Worm (Caenorhabditis elegans) whole organism, L4 larva: ENCODE results near the gene B0244.4.

Source experiments
- D1046.2 ChIP-seq: fragments of 200-800 bp; sonication (Bioruptor generic); IDR thresholded peaks from 2 replicates; pipeline ENCODE4 v1.3.6; 2022; ENCODE audit warnings: missing genetic modification characterization, missing compliant biosample characterization
- F10B5.3 ChIP-seq: sonication (generic microtip); optimal IDR thresholded peaks from 2 replicates; lab custom pipeline; 2016; ENCODE audit warnings: mild to moderate bottlenecking, missing genetic modification characterization, missing compliant biosample characterization
- F26F4.8 ChIP-seq: fragments of 200-800 bp; sonication (Bioruptor generic); conservative IDR thresholded peaks from 2 replicates; pipeline ENCODE4 v1.3.6; 2022; ENCODE audit warnings: missing genetic modification characterization, missing compliant biosample characterization
- F37D6.2 ChIP-seq: sonication (generic microtip); optimal IDR thresholded peaks from 2 replicates; lab custom pipeline; 2016; ENCODE audit warnings: mild to moderate bottlenecking, missing genetic modification characterization, missing compliant biosample characterization
- F44E2.7 ChIP-seq: fragments of 200-800 bp; sonication (Bioruptor generic); IDR thresholded peaks from 2 replicates; pipeline ENCODE4 v2.1.2; 2022; ENCODE audit warnings: missing genetic modification characterization, missing compliant biosample characterization
- F49E8.2 ChIP-seq: sonication (generic microtip); optimal IDR thresholded peaks from 2 replicates; lab custom pipeline; 2016; ENCODE audit warnings: missing compliant biosample characterization, mild to moderate bottlenecking, missing genetic modification characterization, borderline replicate concordance
- R02D3.7 ChIP-seq: fragments of 150-350 bp; sonication (generic microtip); optimal IDR thresholded peaks from 3 replicates; lab custom pipeline; 2014; ENCODE audit warnings: missing biosample characterization, missing genetic modification characterization
- T26A8.4 ChIP-seq: fragments of 200-800 bp; sonication (Bioruptor generic); IDR thresholded peaks from 2 replicates; pipeline ENCODE4 v1.3.6; 2022; ENCODE audit warnings: missing genetic modification characterization, missing compliant biosample characterization
- Y48G9A.11 ChIP-seq: fragments of 200-800 bp; sonication (Bioruptor generic); IDR thresholded peaks from 2 replicates; pipeline ENCODE4 v1.3.6; 2022; ENCODE audit warnings: missing genetic modification reagents, missing genetic modification characterization, missing compliant biosample characterization
- Y75B8A.6 ChIP-seq: fragments of 200-800 bp; sonication (Bioruptor generic); IDR thresholded peaks from 2 replicates; pipeline ENCODE4 v1.3.6; 2022; ENCODE audit warnings: missing genetic modification reagents, missing genetic modification characterization, missing compliant biosample characterization
- ZK546.5 ChIP-seq, 2 experiments: sonication (generic microtip); optimal IDR thresholded peaks; 2 replicates each; lab custom pipeline; 2017; ENCODE audit warnings: missing biosample characterization in 2 of 2, missing genetic modification characterization in 2 of 2
- aha-1 ChIP-seq: fragments of 150-350 bp; peaks from one replicate; lab custom pipeline; 2014; ENCODE audit warnings: missing biosample characterization, missing genetic modification characterization
- ceh-32 ChIP-seq: sonication (generic microtip); optimal IDR thresholded peaks from 2 replicates; lab custom pipeline; 2016; ENCODE audit warnings: mild to moderate bottlenecking, missing genetic modification characterization, missing compliant biosample characterization; ENCODE audit not compliant: poor library complexity
- ceh-44 ChIP-seq: fragments of 200-800 bp; sonication (Bioruptor generic); IDR thresholded peaks from 2 replicates; pipeline ENCODE4 v1.3.6; 2022; ENCODE audit warnings: missing genetic modification reagents, missing genetic modification characterization, missing compliant biosample characterization
- ceh-82 ChIP-seq: sonication (generic microtip); optimal IDR thresholded peaks from 2 replicates; lab custom pipeline; 2017; ENCODE audit warnings: missing biosample characterization, missing genetic modification characterization
- daf-12 ChIP-seq: fragments of 150-350 bp; optimal IDR thresholded peaks from 2 replicates; lab custom pipeline; 2014; ENCODE audit warnings: missing biosample characterization, missing genetic modification reagents, missing genetic modification characterization
- dmd-8 ChIP-seq: fragments of 200-800 bp; sonication (Bioruptor generic); IDR thresholded peaks from 2 replicates; pipeline ENCODE4 v1.3.6; 2022; ENCODE audit warnings: missing genetic modification characterization, missing compliant biosample characterization
- dmd-9 ChIP-seq: fragments of 200-800 bp; sonication (Bioruptor generic); IDR thresholded peaks from 2 replicates; pipeline ENCODE4 v1.3.6; 2022; ENCODE audit warnings: missing genetic modification reagents, missing genetic modification characterization, missing compliant biosample characterization
- egl-27 ChIP-seq: sonication (generic microtip); optimal IDR thresholded peaks from 3 replicates; lab custom pipeline; 2017; ENCODE audit warnings: missing biosample characterization, missing genetic modification reagents, missing genetic modification characterization
- hmg-1.1 ChIP-seq: fragments of 200-800 bp; sonication (Bioruptor generic); IDR thresholded peaks from 2 replicates; pipeline ENCODE4 v1.3.6; 2022; ENCODE audit warnings: missing genetic modification reagents, missing genetic modification characterization, missing compliant biosample characterization
- lim-7 ChIP-seq: fragments of 200-800 bp; sonication (Bioruptor generic); IDR thresholded peaks from 2 replicates; pipeline ENCODE4 v1.3.6; 2022; ENCODE audit warnings: missing genetic modification characterization, missing compliant biosample characterization
- lin-1 ChIP-seq: fragments of 200-800 bp; sonication (Bioruptor generic); IDR thresholded peaks from 2 replicates; pipeline ENCODE4 v1.3.6; 2022; ENCODE audit warnings: missing genetic modification reagents, missing genetic modification characterization, missing compliant biosample characterization
- lin-15B ChIP-seq: fragments of 150-350 bp; sonication (generic microtip); optimal IDR thresholded peaks from 3 replicates; lab custom pipeline; 2014; ENCODE audit warnings: missing biosample characterization, missing genetic modification characterization
- lin-39 ChIP-seq: fragments of 150-350 bp; optimal IDR thresholded peaks from 2 replicates; lab custom pipeline; 2014; ENCODE audit warnings: missing biosample characterization, missing genetic modification reagents, missing genetic modification characterization
- mdt-29 ChIP-seq: fragments of 200-800 bp; sonication (Bioruptor generic); IDR thresholded peaks from 2 replicates; pipeline ENCODE4 v1.3.6; 2022; ENCODE audit warnings: missing genetic modification reagents, missing genetic modification characterization, missing compliant biosample characterization
- nhr-11 ChIP-seq: fragments of 150-350 bp; optimal IDR thresholded peaks from 2 replicates; lab custom pipeline; 2014; ENCODE audit warnings: missing biosample characterization, missing genetic modification characterization
- nhr-28 ChIP-seq: fragments of 150-350 bp; optimal IDR thresholded peaks from 2 replicates; lab custom pipeline; 2014; ENCODE audit warnings: missing biosample characterization, missing genetic modification characterization
- nhr-41 ChIP-seq: fragments of 200-800 bp; sonication (Bioruptor generic); IDR thresholded peaks from 2 replicates; pipeline ENCODE4 v1.3.6; 2022; ENCODE audit warnings: missing genetic modification reagents, missing genetic modification characterization, missing compliant biosample characterization
- nhr-48 ChIP-seq: sonication (generic microtip); optimal IDR thresholded peaks from 2 replicates; lab custom pipeline; 2016; ENCODE audit warnings: mild to moderate bottlenecking, missing genetic modification characterization, missing compliant biosample characterization
- pqm-1 ChIP-seq: sonication (generic microtip); optimal IDR thresholded peaks from 2 replicates; lab custom pipeline; 2017; ENCODE audit warnings: missing biosample characterization, missing genetic modification characterization
- snpc-1.2 ChIP-seq: fragments of 200-800 bp; sonication (Bioruptor generic); IDR thresholded peaks from 2 replicates; pipeline ENCODE4 v1.3.6; 2022; ENCODE audit warnings: missing genetic modification reagents, missing genetic modification characterization, missing compliant biosample characterization
- snpc-4 ChIP-seq: fragments of 150-350 bp; optimal IDR thresholded peaks from 2 replicates; lab custom pipeline; 2014; ENCODE audit warnings: missing biosample characterization, missing genetic modification characterization
- spr-3 ChIP-seq: fragments of 200-800 bp; sonication (Bioruptor generic); optimal IDR thresholded peaks from 2 replicates; lab custom pipeline; 2018; ENCODE audit warnings: mild to moderate bottlenecking, missing genetic modification characterization, missing compliant biosample characterization
- tra-1 ChIP-seq: fragments of 200-800 bp; sonication (Bioruptor generic); IDR thresholded peaks from 2 replicates; pipeline ENCODE4 v1.3.6; 2022; ENCODE audit warnings: missing genetic modification reagents, missing genetic modification characterization, missing compliant biosample characterization
- unc-130 ChIP-seq: sonication (generic microtip); optimal IDR thresholded peaks from 2 replicates; lab custom pipeline; 2016; ENCODE audit warnings: missing genetic modification reagents, missing genetic modification characterization, missing compliant biosample characterization
- unc-39 ChIP-seq: sonication (generic microtip); optimal IDR thresholded peaks from 2 replicates; lab custom pipeline; 2017; ENCODE audit warnings: missing biosample characterization, missing genetic modification characterization
- zag-1 ChIP-seq: fragments of 150-350 bp; optimal IDR thresholded peaks from 2 replicates; lab custom pipeline; 2014; ENCODE audit warnings: missing biosample characterization, missing genetic modification characterization
- ztf-11 ChIP-seq: fragments of 150-350 bp; optimal IDR thresholded peaks from 2 replicates; lab custom pipeline; 2014; ENCODE audit warnings: missing biosample characterization, missing genetic modification characterization

Gene B0244.4

ce11 chrIII:5721888-5722287 is 25.4 kb upstream of the B0244.4 start (continued):
- TF ChIP-seq D1046.2 (GFP tag; lab: Robert Waterston, UW) = no peak
- no peak for TF ChIP-seq unc-39 (tag; lab: Kevin White, UChicago)
- no peak for TF ChIP-seq snpc-1.2 (GFP tag; lab: Robert Waterston, UW)
- no peak for TF ChIP-seq nhr-11 (tag; lab: Kevin White, UChicago)
- peak; percentile 63 for TF ChIP-seq nhr-48 (tag; lab: Kevin White, UChicago)
- no peak for TF ChIP-seq F37D6.2
- TF ChIP-seq T26A8.4 = peak; percentile 66
- 0 out of 2 replicates have a peak, but pooled peaks have one; percentile 32 for TF ChIP-seq lin-1 (GFP tag; lab: Robert Waterston, UW)
- TF ChIP-seq F10B5.3 (tag; lab: Kevin White, UChicago) = peak; percentile 7
- peak; percentile 67 for TF ChIP-seq nhr-28
- TF ChIP-seq zag-1 = no peak
- TF ChIP-seq R02D3.7 (tag; lab: Kevin White, UChicago) = no peak
- TF ChIP-seq ztf-11 (tag; lab: Kevin White, UChicago) = no peak
- peak; percentile 59 for TF ChIP-seq pqm-1 (tag; lab: Kevin White, UChicago)
- TF ChIP-seq lin-39 = no peak
- no peak for TF ChIP-seq ceh-82 (tag; lab: Kevin White, UChicago)
- TF ChIP-seq spr-3 (GFP tag; lab: Kevin White, UChicago) = no peak
- no peak for TF ChIP-seq snpc-4 (tag; lab: Kevin White, UChicago)
- TF ChIP-seq ceh-44 (GFP tag; lab: Robert Waterston, UW) = 0 out of 2 replicates have a peak, but pooled peaks have one; percentile 27
- TF ChIP-seq dmd-8 (GFP tag; lab: Robert Waterston, UW) = no peak
- peak; percentile 35; the same call in 1 of the 2 replicates for TF ChIP-seq hmg-1.1
- TF ChIP-seq lin-15B (tag; lab: Kevin White, UChicago) = no peak
- TF ChIP-seq lim-7 = no peak
- peak; percentile 72 for TF ChIP-seq unc-130 (GFP tag; lab: Kevin White, UChicago)
- no peak for TF ChIP-seq Y75B8A.6 (GFP tag; lab: Robert Waterston, UW)
- no peak for TF ChIP-seq ceh-32 (tag; lab: Kevin White, UChicago)
- no peak for TF ChIP-seq daf-12 (tag; lab: Kevin White, UChicago)

ce11 chrIII:5722550-5722949 is 24.7 kb upstream of the B0244.4 start, which contains the start of gene wrm-1:
TSS of gene wrm-1 (plus strand) at chrIII:5722850.
- TF ChIP-seq snpc-4 (tag; lab: Kevin White, UChicago) = no peak
- TF ChIP-seq ZK546.5 (tag; optimal IDR thresholded peaks at IDR 0.05; lab: Kevin White, UChicago) = no peak
- no peak for TF ChIP-seq egl-27
- TF ChIP-seq F26F4.8 (GFP tag; lab: Robert Waterston, UW) = no peak
- TF ChIP-seq F44E2.7 (GFP tag; lab: Robert Waterston, UW) = no peak
- TF ChIP-seq tra-1 = no peak
- TF ChIP-seq nhr-28 = no peak
- TF ChIP-seq nhr-41 (GFP tag; lab: Robert Waterston, UW) = no peak
- no peak for TF ChIP-seq hmg-1.1

- peak; percentile 40 for TF ChIP-seq aha-1 (tag; lab: Kevin White, UChicago)
- TF ChIP-seq dmd-9 (GFP tag; lab: Robert Waterston, UW) = no peak
- 0 out of 2 replicates have a peak, but pooled peaks have one; percentile 10 for TF ChIP-seq mdt-29 (GFP tag; lab: Robert Waterston, UW)
- TF ChIP-seq nhr-41 (GFP tag; lab: Robert Waterston, UW) = no peak
- TF ChIP-seq F49E8.2 (tag; lab: Kevin White, UChicago) = peak; percentile 91
- TF ChIP-seq unc-130 (GFP tag; lab: Kevin White, UChicago) = peak; percentile 85
- peak; percentile 78 for TF ChIP-seq Y48G9A.11 (GFP tag; lab: Robert Waterston, UW)
- TF ChIP-seq snpc-1.2 (GFP tag; lab: Robert Waterston, UW) = peak; percentile 43; the same call in 1 of the 2 replicates
Measured at ce11 chrIII:5727827-5728226, 19.5 kb upstream of the B0244.4 start, which contains the start of gene egg-1. TSS of gene egg-1 (plus strand) at chrIII:5728180.
